Worm (Caenorhabditis elegans) whole organism, late embryonic: ENCODE results near the gene acs-14.

ENCODE experiments used
- K09A11.1 ChIP-seq: sonication (generic microtip); optimal IDR thresholded peaks from 2 replicates; lab custom pipeline; 2017; ENCODE audit warnings: antibody characterized with exemption, mild to moderate bottlenecking, missing genetic modification characterization, missing compliant biosample characterization; ENCODE audit not compliant: insufficient read depth
- T23F11.4 ChIP-seq: fragments of 200-800 bp; sonication (Bioruptor generic); optimal IDR thresholded peaks from 2 replicates; lab custom pipeline; 2018; ENCODE audit warnings: mild to moderate bottlenecking, missing genetic modification characterization, missing compliant biosample characterization
- ahr-1 ChIP-seq: sonication (generic microtip); optimal IDR thresholded peaks from 2 replicates; lab custom pipeline; 2016; ENCODE audit warnings: missing genetic modification characterization, missing compliant biosample characterization
- ceh-14 ChIP-seq: sonication (generic microtip); optimal IDR thresholded peaks from 2 replicates; lab custom pipeline; 2016; ENCODE audit warnings: missing genotype, missing genetic modification characterization, missing compliant biosample characterization
- ceh-19 ChIP-seq: fragments of 200-800 bp; sonication (Bioruptor generic); optimal IDR thresholded peaks from 2 replicates; lab custom pipeline; 2018; ENCODE audit warnings: mild to moderate bottlenecking, missing genetic modification characterization, missing compliant biosample characterization
- ceh-24 ChIP-seq: sonication (generic microtip); optimal IDR thresholded peaks from 2 replicates; lab custom pipeline; 2016; ENCODE audit warnings: mild to moderate bottlenecking, missing genetic modification characterization, missing compliant biosample characterization
- ceh-31 ChIP-seq: sonication (generic microtip); optimal IDR thresholded peaks from 2 replicates; lab custom pipeline; 2016; ENCODE audit warnings: missing genetic modification characterization, missing compliant biosample characterization
- ceh-48 ChIP-seq: sonication (generic microtip); optimal IDR thresholded peaks from 2 replicates; lab custom pipeline; 2016; ENCODE audit warnings: missing genetic modification characterization, inconsistent platforms, missing compliant biosample characterization
- che-1 ChIP-seq: sonication (generic microtip); optimal IDR thresholded peaks from 2 replicates; lab custom pipeline; 2016; ENCODE audit warnings: mild to moderate bottlenecking, missing genetic modification characterization, missing compliant biosample characterization
- dve-1 ChIP-seq: sonication (generic microtip); optimal IDR thresholded peaks from 2 replicates; lab custom pipeline; 2017; ENCODE audit warnings: antibody characterized with exemption, mild to moderate bottlenecking, missing genetic modification characterization, missing compliant biosample characterization
- ets-4 ChIP-seq: sonication (generic microtip); optimal IDR thresholded peaks from 2 replicates; lab custom pipeline; 2016; ENCODE audit warnings: missing genetic modification characterization, missing compliant biosample characterization
- fax-1 ChIP-seq: sonication (generic microtip); optimal IDR thresholded peaks from 2 replicates; lab custom pipeline; 2016; ENCODE audit warnings: missing genotype, missing genetic modification characterization, missing compliant biosample characterization
- gmeb-2 ChIP-seq: sonication (generic microtip); optimal IDR thresholded peaks from 2 replicates; lab custom pipeline; 2016; ENCODE audit warnings: missing genetic modification characterization, inconsistent platforms, missing compliant biosample characterization
- madf-2 ChIP-seq: sonication (generic microtip); optimal IDR thresholded peaks from 2 replicates; lab custom pipeline; 2017; ENCODE audit warnings: missing genetic modification characterization, missing compliant biosample characterization
- nfya-1 ChIP-seq: sonication (generic microtip); optimal IDR thresholded peaks from 2 replicates; lab custom pipeline; 2017; ENCODE audit warnings: missing genetic modification characterization, mild to moderate bottlenecking, missing compliant biosample characterization, antibody characterized with exemption, moderate library complexity
- npax-4 ChIP-seq: sonication (generic microtip); optimal IDR thresholded peaks from 2 replicates; lab custom pipeline; 2016; ENCODE audit warnings: missing genetic modification characterization, missing compliant biosample characterization
- pat-9 ChIP-seq: fragments of 200-800 bp; sonication (Bioruptor generic); optimal IDR thresholded peaks from 2 replicates; lab custom pipeline; 2018; ENCODE audit warnings: mild to moderate bottlenecking, missing genetic modification characterization, moderate library complexity, missing compliant biosample characterization
- pha-2 ChIP-seq: sonication (generic microtip); optimal IDR thresholded peaks from 2 replicates; lab custom pipeline; 2017; ENCODE audit warnings: mild to moderate bottlenecking, missing genetic modification characterization, missing compliant biosample characterization
- pros-1 ChIP-seq: fragments of 150-350 bp; optimal IDR thresholded peaks from 2 replicates; lab custom pipeline; 2014; ENCODE audit warnings: missing biosample characterization, missing genetic modification reagents, missing genetic modification characterization
- rnt-1 ChIP-seq: sonication (generic microtip); optimal IDR thresholded peaks from 2 replicates; lab custom pipeline; 2016; ENCODE audit warnings: missing genetic modification characterization, missing compliant biosample characterization
- tbx-2 ChIP-seq: sonication (generic microtip); optimal IDR thresholded peaks from 2 replicates; lab custom pipeline; 2016; ENCODE audit warnings: missing genetic modification characterization, missing compliant biosample characterization
- unc-42 ChIP-seq: sonication (generic microtip); optimal IDR thresholded peaks from 2 replicates; lab custom pipeline; 2016; ENCODE audit warnings: missing genotype, missing genetic modification characterization, missing compliant biosample characterization
- ztf-16 ChIP-seq: sonication (generic microtip); optimal IDR thresholded peaks from 2 replicates; lab custom pipeline; 2017; ENCODE audit warnings: missing genetic modification characterization, missing compliant biosample characterization

The acs-14 gene

ce11 chrV:9549459-9549858, 41.5 kb downstream of the acs-14 start, which contains the start of gene nstp-10:
TSS of gene nstp-10 (minus strand) at chrV:9549836.
- TF ChIP-seq pros-1 (no peak), gmeb-2 (no peak), ceh-14 (tag; lab: Kevin White, UChicago) (no peak), ceh-31 (peak; percentile 43)

ce11 chrV:9550313-9550712, 42.4 kb downstream of the acs-14 start, which contains the start of gene ehbp-1:
TSS of gene ehbp-1 (plus strand) at chrV:9550644.
- peak; percentile 22 for TF ChIP-seq ceh-31
- peak; percentile 88 for TF ChIP-seq unc-42
- TF ChIP-seq npax-4 (tag; lab: Kevin White, UChicago): no peak

- TF ChIP-seq T23F11.4 (GFP tag; lab: Kevin White, UChicago): no peak
- TF ChIP-seq ets-4 (tag; lab: Kevin White, UChicago): no peak
- TF ChIP-seq madf-2 (tag; lab: Kevin White, UChicago): no peak
- TF ChIP-seq pat-9 (tag; lab: Kevin White, UChicago): no peak
- TF ChIP-seq che-1: no peak
- TF ChIP-seq fax-1 (tag; lab: Kevin White, UChicago): no peak
- TF ChIP-seq ceh-19: no peak
- no peak for TF ChIP-seq pha-2 (tag; lab: Kevin White, UChicago)
- TF ChIP-seq ceh-48 (tag; lab: Kevin White, UChicago): no peak
- TF ChIP-seq ahr-1 (tag; lab: Kevin White, UChicago): no peak
- TF ChIP-seq nfya-1 (tag; lab: Kevin White, UChicago): no peak
- TF ChIP-seq ztf-16 (tag; lab: Kevin White, UChicago): no peak
- no peak for TF ChIP-seq rnt-1 (tag; lab: Kevin White, UChicago)
- TF ChIP-seq ceh-24: no peak
- no peak for TF ChIP-seq gmeb-2
- TF ChIP-seq tbx-2 (tag; lab: Kevin White, UChicago): no peak
- no peak for TF ChIP-seq dve-1 (tag; lab: Kevin White, UChicago)
- no peak for TF ChIP-seq K09A11.1 (tag; lab: Kevin White, UChicago)
These were observed 48.7 kb downstream of the acs-14 start for ce11 chrV:9556668-9557067.
